Fruit fly (Drosophila melanogaster) whole organism, embryonic: ENCODE results near the gene RunxB.

Source experiments
- Adf1 ChIP-seq: fragments of 200-800 bp; sonication (Bioruptor generic); IDR thresholded peaks from 2 replicates; pipeline ENCODE4 v1.3.6; 2022; ENCODE audit warnings: missing biosample characterization, missing genetic modification characterization
- Awh ChIP-seq: fragments of 200-800 bp; sonication (Bioruptor generic); IDR thresholded peaks from 2 replicates; pipeline ENCODE4, ENCODE4 v1.3.6; 2022; ENCODE audit warnings: missing biosample characterization, missing genetic modification characterization
- CG10274 ChIP-seq: fragments of 200-800 bp; sonication (Bioruptor generic); optimal IDR thresholded peaks from 3 replicates; lab custom pipeline; 2017; ENCODE audit warnings: missing biosample characterization, mild to moderate bottlenecking, missing genetic modification characterization
- CG10462 ChIP-seq: fragments of 200-800 bp; sonication (Bioruptor generic); optimal IDR thresholded peaks from 2 replicates; lab custom pipeline; 2016; ENCODE audit warnings: missing biosample characterization, missing genetic modification characterization
- CG11398 ChIP-seq: fragments of 200-800 bp; sonication (Bioruptor generic); optimal IDR thresholded peaks from 2 replicates; lab custom pipeline; 2016; ENCODE audit warnings: missing biosample characterization, missing genetic modification characterization
- CG13296 ChIP-seq: fragments of 200-800 bp; sonication (Bioruptor generic); optimal IDR thresholded peaks from 3 replicates; lab custom pipeline; 2018; ENCODE audit warnings: missing biosample characterization, mild to moderate bottlenecking, missing genetic modification characterization
- CG13424 ChIP-seq: fragments of 200-800 bp; sonication (Bioruptor generic); optimal IDR thresholded peaks from 2 replicates; lab custom pipeline; 2019; ENCODE audit warnings: missing biosample characterization, mild to moderate bottlenecking, missing genetic modification characterization, moderate library complexity
- CG13624 ChIP-seq: fragments of 200-800 bp; sonication (Bioruptor generic); optimal IDR thresholded peaks from 2 replicates; lab custom pipeline; 2016; ENCODE audit warnings: missing biosample characterization, missing genetic modification characterization
- CG15479 ChIP-seq: fragments of 200-800 bp; sonication (Bioruptor generic); optimal IDR thresholded peaks from 3 replicates; lab custom pipeline; 2019; ENCODE audit warnings: missing biosample characterization, mild to moderate bottlenecking, missing genetic modification characterization, moderate library complexity
- CG16815 ChIP-seq: fragments of 200-800 bp; sonication (Bioruptor generic); optimal IDR thresholded peaks from 3 replicates; lab custom pipeline; 2017; ENCODE audit warnings: missing biosample characterization, mild to moderate bottlenecking, missing genetic modification characterization
- CG17359 ChIP-seq: fragments of 200-800 bp; sonication (Bioruptor generic); optimal IDR thresholded peaks from 3 replicates; lab custom pipeline; 2018; ENCODE audit warnings: missing biosample characterization, mild to moderate bottlenecking, missing genetic modification characterization, moderate library complexity
- CG17385 ChIP-seq: fragments of 200-800 bp; sonication (Bioruptor generic); optimal IDR thresholded peaks from 3 replicates; lab custom pipeline; 2018; ENCODE audit warnings: missing biosample characterization, mild to moderate bottlenecking, missing genetic modification characterization
- CG17912 ChIP-seq: fragments of 200-800 bp; sonication (Bioruptor generic); optimal IDR thresholded peaks from 2 replicates; lab custom pipeline; 2018; ENCODE audit warnings: missing biosample characterization, mild to moderate bottlenecking, missing genetic modification characterization
- CG18476 ChIP-seq: fragments of 200-800 bp; sonication (Bioruptor generic); optimal IDR thresholded peaks from 2 replicates; lab custom pipeline; 2016; ENCODE audit warnings: missing biosample characterization, mild to moderate bottlenecking, missing genetic modification characterization
- CG18619 ChIP-seq: fragments of 200-800 bp; sonication (Bioruptor generic); optimal IDR thresholded peaks from 3 replicates; lab custom pipeline; 2017; ENCODE audit warnings: missing biosample characterization, mild to moderate bottlenecking, missing genetic modification characterization
- CG2875 ChIP-seq: fragments of 200-800 bp; sonication (Bioruptor generic); optimal IDR thresholded peaks from 2 replicates; lab custom pipeline; 2017; ENCODE audit warnings: missing biosample characterization, mild to moderate bottlenecking, missing genetic modification characterization, missing genetic modification reagents
- CG33213 ChIP-seq: fragments of 200-800 bp; sonication (Bioruptor generic); optimal IDR thresholded peaks from 3 replicates; lab custom pipeline; 2016; ENCODE audit warnings: missing biosample characterization, missing genetic modification characterization
- CG6689 ChIP-seq: fragments of 200-800 bp; sonication (Bioruptor generic); IDR thresholded peaks from 2 replicates; pipeline ENCODE4 v1.3.6; 2022; ENCODE audit warnings: missing biosample characterization, missing genetic modification characterization
- CG7357 ChIP-seq: fragments of 200-800 bp; sonication (Bioruptor generic); IDR thresholded peaks from 3 replicates; pipeline ENCODE4 v1.3.6; 2022; ENCODE audit warnings: missing biosample characterization, missing genetic modification characterization
- CG7839 ChIP-seq: fragments of 200-800 bp; sonication (Bioruptor generic); optimal IDR thresholded peaks from 3 replicates; lab custom pipeline; 2018; ENCODE audit warnings: missing biosample characterization, mild to moderate bottlenecking, missing genetic modification characterization, moderate library complexity
- CG7928 ChIP-seq: fragments of 200-800 bp; sonication (Bioruptor generic); optimal IDR thresholded peaks from 2 replicates; lab custom pipeline; 2017; ENCODE audit warnings: missing biosample characterization, mild to moderate bottlenecking, missing genetic modification characterization
- CG7963 ChIP-seq: fragments of 200-800 bp; sonication (Bioruptor generic); IDR thresholded peaks from 3 replicates; pipeline ENCODE4 v1.3.6; 2022; ENCODE audit warnings: missing biosample characterization, missing genetic modification characterization; ENCODE audit not compliant: partially characterized antibody
- CG9437 ChIP-seq: fragments of 200-800 bp; sonication (Bioruptor generic); optimal IDR thresholded peaks from 2 replicates; lab custom pipeline; 2018; ENCODE audit warnings: missing biosample characterization, mild to moderate bottlenecking, missing genetic modification characterization
- D ChIP-seq, 2 experiments: fragments of 200-800 bp in 1 of 2; fragments of >200 bp in 1 of 2; sonication (Bioruptor generic) in 1 of 2; optimal IDR thresholded peaks; 2 replicates in 1 of 2; 3 replicates in 1 of 2; lab custom pipeline; 2017; ENCODE audit warnings: mild to moderate bottlenecking in 1 of 2, missing biosample characterization in 1 of 2, missing genetic modification characterization in 1 of 2, missing genetic modification reagents in 1 of 2
- Dfd ChIP-seq, 2 experiments: fragments of >200 bp; optimal IDR thresholded peaks; 2 replicates each; lab custom pipeline; 2017; ENCODE audit warnings: missing biosample characterization in 2 of 2, missing genetic modification characterization in 2 of 2
- Elba2 ChIP-seq: fragments of 200-800 bp; sonication (Bioruptor generic); optimal IDR thresholded peaks from 3 replicates; lab custom pipeline; 2016; ENCODE audit warnings: missing biosample characterization, missing genetic modification characterization
- H2.0 ChIP-seq: fragments of 200-800 bp; sonication (Bioruptor generic); IDR thresholded peaks from 2 replicates; pipeline ENCODE4 v1.3.6; 2022; ENCODE audit warnings: missing biosample characterization, missing genetic modification characterization
- HLHmδ ChIP-seq: fragments of 200-800 bp; sonication (Bioruptor generic); optimal IDR thresholded peaks from 2 replicates; lab custom pipeline; 2018; ENCODE audit warnings: missing biosample characterization, mild to moderate bottlenecking, missing genetic modification characterization, moderate library complexity
- Hsf ChIP-seq: fragments of 200-800 bp; sonication (Bioruptor generic); optimal IDR thresholded peaks from 3 replicates; lab custom pipeline; 2016; ENCODE audit warnings: missing biosample characterization, missing genetic modification characterization
- Lpt ChIP-seq: fragments of >200 bp; optimal IDR thresholded peaks from 2 replicates; lab custom pipeline; 2018; ENCODE audit warnings: missing biosample characterization, missing genetic modification characterization
- Neu2 ChIP-seq: fragments of 200-800 bp; sonication (Bioruptor generic); optimal IDR thresholded peaks from 3 replicates; lab custom pipeline; 2016; ENCODE audit warnings: missing biosample characterization, missing genetic modification characterization, borderline replicate concordance
- Sox102F ChIP-seq: fragments of 200-800 bp; sonication (Bioruptor generic); optimal IDR thresholded peaks from 2 replicates; lab custom pipeline; 2018; ENCODE audit warnings: missing biosample characterization, mild to moderate bottlenecking, missing genetic modification characterization, moderate library complexity
- Sry-δ ChIP-seq: fragments of 200-800 bp; sonication (Bioruptor generic); optimal IDR thresholded peaks from 2 replicates; lab custom pipeline; 2016; ENCODE audit warnings: missing biosample characterization, missing genetic modification characterization
- Trl ChIP-seq, 3 experiments: fragments of >200 bp in 2 of 3; fragments of 200-800 bp in 1 of 3; sonication (Bioruptor generic) in 1 of 3; optimal IDR thresholded peaks; 2 replicates in 1 of 3; 3 replicates in 2 of 3; lab custom pipeline; 2016 to 2017; ENCODE audit warnings: missing biosample characterization in 1 of 3, missing genetic modification characterization in 1 of 3
- abd-A ChIP-seq: fragments of 200-800 bp; sonication (Bioruptor generic); optimal IDR thresholded peaks from 3 replicates; lab custom pipeline; 2019; ENCODE audit warnings: missing biosample characterization, mild to moderate bottlenecking, missing genetic modification characterization, moderate library complexity
- amos ChIP-seq: fragments of 200-800 bp; sonication (Bioruptor generic); IDR thresholded peaks from 2 replicates; pipeline ENCODE4 v1.3.6; 2022; ENCODE audit warnings: missing biosample characterization, missing genetic modification characterization; ENCODE audit not compliant: partially characterized antibody
- ap ChIP-seq: fragments of 200-800 bp; sonication (Bioruptor generic); IDR thresholded peaks from 2 replicates; pipeline ENCODE4 v1.3.6; 2022; ENCODE audit warnings: missing biosample characterization, missing genetic modification characterization
- bigmax ChIP-seq: fragments of 200-800 bp; sonication (Bioruptor generic); optimal IDR thresholded peaks from 2 replicates; lab custom pipeline; 2018; ENCODE audit warnings: missing biosample characterization, mild to moderate bottlenecking, missing genetic modification characterization
- cg ChIP-seq: fragments of 200-800 bp; sonication (Bioruptor generic); optimal IDR thresholded peaks from 3 replicates; lab custom pipeline; 2019; ENCODE audit warnings: missing biosample characterization, mild to moderate bottlenecking, missing genetic modification characterization, moderate library complexity
- da ChIP-seq: fragments of 200-800 bp; sonication (Bioruptor generic); optimal IDR thresholded peaks from 2 replicates; lab custom pipeline; 2016; ENCODE audit warnings: missing biosample characterization, missing genetic modification characterization
- dimm ChIP-seq: fragments of 200-800 bp; sonication (Bioruptor generic); IDR thresholded peaks from 2 replicates; pipeline ENCODE4 v1.3.6; 2022; ENCODE audit warnings: missing biosample characterization, missing genetic modification characterization
- dmrt11E ChIP-seq: fragments of 200-800 bp; sonication (Bioruptor generic); optimal IDR thresholded peaks from 3 replicates; lab custom pipeline; 2018; ENCODE audit warnings: missing biosample characterization, mild to moderate bottlenecking, missing genetic modification characterization, moderate library complexity
- dpn ChIP-seq, 2 experiments: fragments of 200-800 bp; sonication (Bioruptor generic); optimal IDR thresholded peaks; 3 replicates each; lab custom pipeline; 2016; ENCODE audit warnings: missing biosample characterization in 2 of 2, missing genetic modification characterization in 2 of 2
- ems ChIP-seq: fragments of 200-800 bp; sonication (Bioruptor generic); optimal IDR thresholded peaks from 3 replicates; lab custom pipeline; 2016; ENCODE audit warnings: missing biosample characterization, missing genetic modification characterization
- eyg ChIP-seq: fragments of 200-800 bp; sonication (Bioruptor generic); optimal IDR thresholded peaks from 3 replicates; lab custom pipeline; 2016; ENCODE audit warnings: missing biosample characterization, missing genetic modification characterization
- fru ChIP-seq: fragments of >200 bp; optimal IDR thresholded peaks from 2 replicates; lab custom pipeline; 2017
- mam ChIP-seq: fragments of 200-800 bp; sonication (Bioruptor generic); optimal IDR thresholded peaks from 3 replicates; lab custom pipeline; 2016; ENCODE audit warnings: missing biosample characterization, missing genetic modification characterization
- org-1 ChIP-seq: fragments of 200-800 bp; sonication (Bioruptor generic); optimal IDR thresholded peaks from 2 replicates; lab custom pipeline; 2017; ENCODE audit warnings: missing biosample characterization, missing genetic modification characterization
- pros ChIP-seq: fragments of 200-800 bp; sonication (Bioruptor generic); optimal IDR thresholded peaks from 3 replicates; lab custom pipeline; 2019; ENCODE audit warnings: missing biosample characterization, mild to moderate bottlenecking, missing genetic modification characterization, moderate library complexity
- seq ChIP-seq: fragments of 200-800 bp; sonication (Bioruptor generic); IDR thresholded peaks from 2 replicates; pipeline ENCODE4 v1.3.6; 2022; ENCODE audit warnings: missing biosample characterization, missing genetic modification characterization

RunxB gene

DNA sequence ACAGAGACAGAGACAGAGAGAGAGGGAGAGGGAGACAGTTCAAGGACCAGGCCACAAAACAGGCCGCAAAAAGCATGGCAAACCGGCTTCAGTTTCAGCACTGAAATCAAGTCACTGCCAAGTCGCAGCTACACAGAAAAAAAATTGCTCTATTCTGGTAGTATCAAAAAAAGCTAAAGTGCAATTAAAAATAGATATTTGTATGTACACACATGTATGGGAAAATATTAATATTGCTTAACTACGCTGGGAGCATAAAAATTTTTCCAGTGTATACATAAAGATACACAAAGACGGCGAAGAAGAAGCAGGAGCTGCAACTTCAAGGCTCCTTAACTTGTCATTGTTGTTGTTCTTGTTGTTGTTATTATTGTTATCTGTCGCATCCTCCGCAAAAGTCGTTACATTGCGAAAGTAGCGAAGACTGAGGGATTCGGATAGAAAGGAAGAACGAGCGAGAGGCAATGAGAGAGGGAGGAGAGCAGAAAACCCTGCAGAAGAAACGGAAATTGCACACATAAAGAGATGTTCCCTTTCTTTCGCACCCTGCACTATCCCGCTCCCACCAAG is 37.2 kb upstream of the RunxB start (continued):
- TF ChIP-seq ap (GFP tag; lab: Robert Waterston, UW), result no peak
- peak; percentile 55 for TF ChIP-seq CG7839
- no peak for TF ChIP-seq CG10274 (GFP tag; lab: Kevin White, UChicago)
- peak; percentile 45 for TF ChIP-seq dmrt11E (tag; lab: Kevin White, UChicago)
- peak; percentile 4 for TF ChIP-seq CG17359 (tag; lab: Kevin White, UChicago)
- peak; percentile 36 for TF ChIP-seq Hsf (GFP tag; lab: Kevin White, UChicago)
- no peak for TF ChIP-seq amos (GFP tag; lab: Robert Waterston, UW)
- no peak for TF ChIP-seq Dfd (GFP tag; optimal IDR thresholded peaks at IDR 0.05; lab: Kevin White, UChicago)
- TF ChIP-seq CG11398, result no peak
- TF ChIP-seq CG16815 (GFP tag; lab: Kevin White, UChicago), result no peak
- no peak for TF ChIP-seq Elba2 (GFP tag; lab: Kevin White, UChicago)
- no peak for TF ChIP-seq Sry-δ (GFP tag; lab: Kevin White, UChicago)
- no peak for TF ChIP-seq Adf1
- no peak for TF ChIP-seq Awh (GFP tag; lab: Robert Waterston, UW)
- TF ChIP-seq dimm, result no peak
- TF ChIP-seq Trl (optimal IDR thresholded peaks at IDR 0.05; lab: Kevin White, UChicago), result no peak
- TF ChIP-seq Trl (GFP tag; optimal IDR thresholded peaks at IDR 0.05; lab: Kevin White, UChicago), result peak; percentile 39
- no peak for TF ChIP-seq ems (GFP tag; lab: Kevin White, UChicago)
- TF ChIP-seq HLHmδ (GFP tag; lab: Kevin White, UChicago), result no peak
- no peak for TF ChIP-seq CG13624 (GFP tag; lab: Kevin White, UChicago)
- no peak for TF ChIP-seq CG13296 (GFP tag; lab: Kevin White, UChicago)
- TF ChIP-seq CG15479 (GFP tag; lab: Kevin White, UChicago), result no peak
- no peak for TF ChIP-seq CG17912 (GFP tag; lab: Kevin White, UChicago)
- TF ChIP-seq bigmax (GFP tag; lab: Kevin White, UChicago), result no peak
- TF ChIP-seq eyg (GFP tag; lab: Kevin White, UChicago), result no peak
- no peak for TF ChIP-seq CG9437 (GFP tag; lab: Kevin White, UChicago)
- no peak for TF ChIP-seq Lpt (GFP tag; lab: Kevin White, UChicago)
- no peak for TF ChIP-seq da (GFP tag; lab: Kevin White, UChicago)
- TF ChIP-seq CG13424 (tag; lab: Kevin White, UChicago), result no peak
- TF ChIP-seq CG2875, result no peak
- peak; percentile 63 for TF ChIP-seq Sox102F (GFP tag; lab: Kevin White, UChicago)
- peak; percentile 33 for TF ChIP-seq mam
- TF ChIP-seq CG7928 (GFP tag; lab: Kevin White, UChicago), result no peak
- TF ChIP-seq CG6689 (GFP tag; lab: Robert Waterston, UW), result 0 out of 2 replicates have a peak, but pooled peaks have one; percentile 26
- TF ChIP-seq fru (lab: Kevin White, UChicago), result no peak
- no peak for TF ChIP-seq cg
- TF ChIP-seq dpn (GFP tag; optimal IDR thresholded peaks at IDR 0.05; lab: Kevin White, UChicago), result peak; percentile 22 to 35
- no peak for TF ChIP-seq CG10462 (GFP tag; lab: Kevin White, UChicago)
- TF ChIP-seq org-1 (GFP tag; lab: Kevin White, UChicago), result no peak
- TF ChIP-seq pros (GFP tag; lab: Kevin White, UChicago), result no peak
- TF ChIP-seq CG7357 (GFP tag; lab: Robert Waterston, UW), result no peak
- 0 out of 2 replicates have a peak, but pooled peaks have one; percentile 29 for TF ChIP-seq seq (GFP tag; lab: Robert Waterston, UW)
- TF ChIP-seq abd-A (tag; lab: Kevin White, UChicago), result no peak
- TF ChIP-seq CG18619 (GFP tag; lab: Kevin White, UChicago), result peak; percentile 7
- peak; percentile 51 for TF ChIP-seq CG17385 (GFP tag; lab: Kevin White, UChicago)
- TF ChIP-seq Neu2 (GFP tag; lab: Kevin White, UChicago), result no peak
- TF ChIP-seq CG33213 (GFP tag; lab: Kevin White, UChicago), result no peak
- TF ChIP-seq D (optimal IDR thresholded peaks at IDR 0.05; lab: Kevin White, UChicago), result no peak
- TF ChIP-seq D (GFP tag; optimal IDR thresholded peaks at IDR 0.05; lab: Kevin White, UChicago), result no peak
- TF ChIP-seq H2.0, result no peak
- TF ChIP-seq CG7963 (GFP tag; lab: Robert Waterston, UW), result no peak
- TF ChIP-seq CG18476 (GFP tag; lab: Kevin White, UChicago), result no peak
